Worm (Caenorhabditis elegans): ENCODE measurements around the gene col-153.

The col-153 gene

DNA sequence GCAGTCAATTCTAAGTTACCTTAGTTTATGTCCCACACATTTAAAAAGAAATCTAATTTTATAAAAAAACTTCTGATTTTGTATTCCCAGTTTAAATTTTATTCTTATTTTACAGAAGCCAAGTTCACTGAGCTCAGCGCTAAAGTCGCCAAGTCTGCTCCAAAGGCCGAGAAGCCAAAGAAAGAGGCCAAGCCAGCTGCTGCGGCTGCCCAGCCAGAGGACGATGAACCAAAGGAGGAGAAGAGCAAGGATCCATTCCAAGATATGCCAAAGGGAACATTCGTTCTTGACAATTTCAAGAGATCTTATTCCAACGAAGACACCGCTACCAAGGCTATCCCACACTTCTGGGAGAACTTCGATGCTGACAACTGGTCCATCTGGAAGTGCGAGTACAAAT is 17.3 kb downstream of the col-153 start:
- no peak for TF ChIP-seq F13H6.1 (tag; optimal IDR thresholded peaks at IDR 0.05)
- no peak for TF ChIP-seq sem-4 (tag; optimal IDR thresholded peaks at IDR 0.05)
- no peak for TF ChIP-seq lsy-2 (tag; optimal IDR thresholded peaks at IDR 0.05)
- no peak for TF ChIP-seq Y55F3AM.14 (GFP tag; optimal IDR thresholded peaks at IDR 0.05)
- TF ChIP-seq nhr-6 (tag; optimal IDR thresholded peaks at IDR 0.05): no peak
- no peak for TF ChIP-seq ztf-11 (tag; optimal IDR thresholded peaks at IDR 0.05)
- no peak for TF ChIP-seq lin-11 (tag; optimal IDR thresholded peaks at IDR 0.05)
- no peak for TF ChIP-seq lin-39 (tag; optimal IDR thresholded peaks at IDR 0.05)
- TF ChIP-seq egl-27 (tag; optimal IDR thresholded peaks at IDR 0.05): no peak
- no peak for TF ChIP-seq R02D3.7 (tag; optimal IDR thresholded peaks at IDR 0.05)
- no peak for TF ChIP-seq skn-1 (tag; optimal IDR thresholded peaks at IDR 0.05)
- no peak for TF ChIP-seq unc-55 (GFP tag; optimal IDR thresholded peaks at IDR 0.05)
- TF ChIP-seq lin-13 (GFP tag; optimal IDR thresholded peaks at IDR 0.05): no peak
- TF ChIP-seq nhr-11 (tag; optimal IDR thresholded peaks at IDR 0.05): no peak
- no peak for TF ChIP-seq sma-9 (GFP tag; optimal IDR thresholded peaks at IDR 0.05)
- no peak for TF ChIP-seq sma-9 (tag; optimal IDR thresholded peaks at IDR 0.05)
- no peak for TF ChIP-seq crh-2 (tag; optimal IDR thresholded peaks at IDR 0.05)

DNA sequence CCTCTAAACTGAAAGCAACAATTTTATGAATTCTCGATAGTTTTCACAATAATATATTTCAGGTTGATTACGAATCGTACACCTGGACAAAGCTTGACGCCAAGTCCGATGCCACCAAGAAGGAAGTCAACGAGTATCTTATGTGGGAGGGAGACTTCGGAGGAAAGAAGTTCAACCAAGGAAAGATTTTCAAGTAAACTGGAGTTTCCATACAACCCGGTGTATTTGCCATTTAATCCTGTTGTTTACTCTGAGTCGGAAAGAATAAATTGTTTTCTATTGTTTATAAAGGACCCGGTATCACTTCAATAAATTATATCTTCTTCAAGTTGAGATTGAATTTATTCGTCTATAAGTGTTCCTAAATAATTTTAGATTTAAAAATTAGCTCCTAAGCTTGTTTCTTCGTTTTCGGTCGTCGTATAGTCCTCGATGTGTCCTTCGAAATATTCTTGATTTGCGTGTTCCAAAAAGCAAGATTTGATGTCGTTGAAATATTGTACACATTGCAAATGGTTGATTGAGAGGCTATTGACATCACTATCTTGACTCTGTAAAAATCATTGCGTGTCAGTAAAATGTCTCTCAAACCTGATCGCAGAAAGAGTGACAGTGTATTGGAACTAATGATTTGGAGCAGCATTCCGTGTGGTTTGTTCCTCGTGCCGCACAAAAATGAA is 18.1 kb downstream of the col-153 start:
- TF ChIP-seq lin-39 (tag; optimal IDR thresholded peaks at IDR 0.05) (no peak), C34F6.9 (tag; optimal IDR thresholded peaks at IDR 0.05) (no peak), ceh-82 (tag; optimal IDR thresholded peaks at IDR 0.05) (no peak), nhr-11 (tag; optimal IDR thresholded peaks at IDR 0.05) (no peak), skn-1 (tag; optimal IDR thresholded peaks at IDR 0.05) (no peak), mbf-1 (tag; optimal IDR thresholded peaks at IDR 0.05) (no peak), F13H6.1 (tag; optimal IDR thresholded peaks at IDR 0.05) (no peak), gmeb-1 (tag; optimal IDR thresholded peaks at IDR 0.05) (no peak), unc-39 (tag; optimal IDR thresholded peaks at IDR 0.05) (no peak), nhr-21 (tag; optimal IDR thresholded peaks at IDR 0.05) (no peak), zag-1 (tag; optimal IDR thresholded peaks at IDR 0.05) (no peak), sma-3 (GFP tag; optimal IDR thresholded peaks at IDR 0.05) (no peak), alr-1 (tag; optimal IDR thresholded peaks at IDR 0.05) (no peak)

DNA sequence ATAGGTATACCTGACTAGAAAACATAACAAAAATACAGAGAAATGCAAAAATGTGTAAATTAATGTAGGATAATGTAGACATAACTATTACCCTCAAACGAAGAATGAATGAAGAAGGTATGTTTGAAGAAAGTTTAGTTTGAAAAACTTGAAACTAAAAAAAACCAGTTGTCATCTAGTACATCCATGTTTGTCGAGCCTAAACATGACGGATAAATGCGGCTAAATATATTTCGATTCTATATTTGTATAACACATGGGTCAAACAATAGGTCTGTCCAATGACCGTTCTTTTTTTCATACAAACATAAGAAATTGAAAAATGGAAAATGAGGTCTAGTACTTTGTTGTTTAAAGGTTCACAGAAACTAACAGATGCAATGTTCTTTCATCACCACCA is 20.5 kb downstream of the col-153 start, which contains the start of gene F17C11.22:
Gene F17C11.22, minus strand, starts transcription at position 101 of the 400 bp plus-strand sequence.
- TF ChIP-seq unc-62 (GFP tag; optimal IDR thresholded peaks at IDR 0.05) (no peak), ceh-82 (tag; optimal IDR thresholded peaks at IDR 0.05) (no peak), nhr-77 (tag; optimal IDR thresholded peaks at IDR 0.05) (no peak), crh-2 (tag; optimal IDR thresholded peaks at IDR 0.05) (no peak), sma-3 (GFP tag; optimal IDR thresholded peaks at IDR 0.05) (no peak), lin-39 (tag; optimal IDR thresholded peaks at IDR 0.05) (no peak), F13H6.1 (tag; optimal IDR thresholded peaks at IDR 0.05) (no peak)

DNA sequence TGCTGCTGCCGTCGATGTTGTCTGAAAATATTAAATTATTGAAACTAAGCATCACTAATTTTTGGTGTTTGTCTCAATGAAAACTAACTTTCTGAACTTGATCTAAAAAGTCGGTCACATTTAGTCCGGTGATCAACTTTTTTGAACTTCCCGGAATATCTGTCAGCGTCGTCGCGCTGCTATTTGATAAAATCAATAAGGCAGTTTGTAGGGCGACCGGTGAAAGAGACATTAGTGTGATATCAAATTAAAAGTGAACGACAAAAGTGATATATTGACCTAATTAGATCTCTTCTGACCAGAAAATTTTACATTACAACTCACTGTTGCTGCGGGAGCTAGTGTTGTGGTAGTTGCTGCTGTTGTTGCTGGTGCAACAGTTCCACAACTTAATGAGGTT is 21.3 kb downstream of the col-153 start:
- TF ChIP-seq aly-2 (tag; optimal IDR thresholded peaks at IDR 0.05): no peak
- TF ChIP-seq mbf-1 (tag; optimal IDR thresholded peaks at IDR 0.05): no peak
- no peak for TF ChIP-seq zag-1 (tag; optimal IDR thresholded peaks at IDR 0.05)
- no peak for TF ChIP-seq R02D3.7 (tag; optimal IDR thresholded peaks at IDR 0.05)
- no peak for TF ChIP-seq alr-1 (tag; optimal IDR thresholded peaks at IDR 0.05)
- no peak for TF ChIP-seq C34F6.9 (tag; optimal IDR thresholded peaks at IDR 0.05)
- TF ChIP-seq nhr-21 (tag; optimal IDR thresholded peaks at IDR 0.05): no peak
- no peak for TF ChIP-seq unc-62 (GFP tag; optimal IDR thresholded peaks at IDR 0.05)
- TF ChIP-seq nhr-23 (tag; optimal IDR thresholded peaks at IDR 0.05): no peak
- TF ChIP-seq sem-4 (tag; optimal IDR thresholded peaks at IDR 0.05): no peak
- no peak for TF ChIP-seq mdl-1 (tag; optimal IDR thresholded peaks at IDR 0.05)

DNA sequence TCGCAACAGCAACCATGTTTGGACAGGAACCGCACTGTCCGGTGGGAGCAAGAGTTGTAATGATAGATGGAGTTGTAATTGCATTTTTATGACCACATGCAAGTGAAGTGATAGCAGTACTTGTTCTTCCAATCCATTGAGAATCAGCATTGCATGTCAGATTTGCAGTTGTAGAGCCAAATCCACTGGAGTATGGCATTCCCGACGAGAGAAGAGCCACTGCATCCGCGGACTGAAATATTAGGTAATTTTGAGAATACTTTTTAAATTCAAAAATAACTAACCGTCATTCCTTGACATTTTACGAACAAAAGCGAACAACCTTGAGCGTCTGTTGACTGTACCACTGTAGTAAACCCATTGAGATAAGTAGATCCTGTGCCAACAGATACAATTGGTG is 25.5 kb downstream of the col-153 start:
- TF ChIP-seq nhr-77 (tag; optimal IDR thresholded peaks at IDR 0.05) (no peak), nhr-129 (tag; optimal IDR thresholded peaks at IDR 0.05) (no peak), ztf-4 (tag; optimal IDR thresholded peaks at IDR 0.05) (no peak), unc-62 (GFP tag; optimal IDR thresholded peaks at IDR 0.05) (no peak), sem-4 (tag; optimal IDR thresholded peaks at IDR 0.05) (no peak), ZK546.5 (tag; optimal IDR thresholded peaks at IDR 0.05) (no peak), zag-1 (tag; optimal IDR thresholded peaks at IDR 0.05) (no peak), R02D3.7 (tag; optimal IDR thresholded peaks at IDR 0.05) (no peak)

Measured in whole organism, L2 larva.